Fruit fly (Drosophila melanogaster) whole organism, wandering third instar larva: Measurements from ENCODE around the gene Dph2.

Experiments
- Abd-B ChIP-seq: fragments of >200 bp; optimal IDR thresholded peaks from 2 replicates; lab custom pipeline; 2017; ENCODE audit warnings: missing biosample characterization, missing genetic modification characterization
- CG32264 ChIP-seq: fragments of 200-800 bp; sonication (Bioruptor generic); optimal IDR thresholded peaks from 2 replicates; lab custom pipeline; 2016; ENCODE audit warnings: missing biosample characterization, missing genetic modification characterization
- CG9705 ChIP-seq: fragments of 200-800 bp; sonication (Bioruptor generic); optimal IDR thresholded peaks from 2 replicates; lab custom pipeline; 2018; ENCODE audit warnings: missing biosample characterization, mild to moderate bottlenecking, missing genetic modification characterization
- CrebA ChIP-seq: fragments of 200-800 bp; sonication (Bioruptor generic); optimal IDR thresholded peaks from 2 replicates; lab custom pipeline; 2016; ENCODE audit warnings: missing biosample characterization, mild to moderate bottlenecking, missing genetic modification characterization, borderline replicate concordance
- Dfd ChIP-seq: fragments of >200 bp; optimal IDR thresholded peaks from 2 replicates; lab custom pipeline; 2017; ENCODE audit warnings: missing biosample characterization, missing genetic modification characterization
- Dif ChIP-seq: fragments of 200-275, 200-300 bp; sonication (Bioruptor generic); optimal IDR thresholded peaks from 2 replicates; lab custom pipeline; 2018; ENCODE audit warnings: missing biosample characterization, missing genetic modification characterization; ENCODE audit not compliant: partially characterized antibody
- GATAd ChIP-seq: sonication (Bioruptor generic); optimal IDR thresholded peaks from 2 replicates; lab custom pipeline; 2016; ENCODE audit warnings: missing biosample characterization, missing genetic modification characterization
- HLH106 ChIP-seq: fragments of 200-800 bp; optimal IDR thresholded peaks from 3 replicates; lab custom pipeline; 2019; ENCODE audit warnings: missing biosample characterization, mild to moderate bottlenecking, missing genetic modification characterization, moderate library complexity
- Hnf4 ChIP-seq: fragments of 200-800 bp; sonication (Bioruptor generic); optimal IDR thresholded peaks from 2 replicates; lab custom pipeline; 2016; ENCODE audit warnings: missing biosample characterization, mild to moderate bottlenecking, missing genetic modification characterization
- Hr78 ChIP-seq: fragments of >200 bp; optimal IDR thresholded peaks from 2 replicates; lab custom pipeline; 2017; ENCODE audit warnings: missing biosample characterization, missing genetic modification characterization
- Hr83 ChIP-seq: fragments of 200-300 bp; sonication (Bioruptor generic); optimal IDR thresholded peaks from 2 replicates; lab custom pipeline; 2016; ENCODE audit warnings: missing biosample characterization, mild to moderate bottlenecking, missing genetic modification characterization, moderate library complexity; ENCODE audit not compliant: poor library complexity, severe bottlenecking
- Jra ChIP-seq: sonication (Bioruptor generic); optimal IDR thresholded peaks from 2 replicates; lab custom pipeline; 2016; ENCODE audit warnings: missing biosample characterization, missing genetic modification characterization
- Mio ChIP-seq: sonication (Bioruptor generic); optimal IDR thresholded peaks from 2 replicates; lab custom pipeline; 2016; ENCODE audit warnings: missing biosample characterization, missing genetic modification characterization
- Myc ChIP-seq: fragments of >200 bp; optimal IDR thresholded peaks from 2 replicates; lab custom pipeline; 2017
- N ChIP-seq: fragments of >200 bp; optimal IDR thresholded peaks from 2 replicates; lab custom pipeline; 2018; ENCODE audit warnings: missing biosample characterization, missing external identifiers, missing genetic modification characterization
- OdsH ChIP-seq: fragments of 200-800 bp; sonication (Bioruptor generic); optimal IDR thresholded peaks from 2 replicates; lab custom pipeline; 2016; ENCODE audit warnings: missing biosample characterization, mild to moderate bottlenecking, missing genetic modification characterization
- Rel ChIP-seq, 2 experiments: fragments of 200-800 bp; sonication (Bioruptor generic) in 1 of 2; optimal IDR thresholded peaks; 2 replicates in 1 of 2; 3 replicates in 1 of 2; lab custom pipeline; 2016 to 2019; ENCODE audit warnings: mild to moderate bottlenecking in 2 of 2, missing biosample characterization in 2 of 2, missing genetic modification characterization in 2 of 2, moderate library complexity in 1 of 2
- Sp1 ChIP-seq: fragments of 200-800 bp; sonication (Bioruptor generic); optimal IDR thresholded peaks from 3 replicates; lab custom pipeline; 2019; ENCODE audit warnings: missing biosample characterization, mild to moderate bottlenecking, missing genetic modification characterization, moderate library complexity
- Vsx2 ChIP-seq: fragments of 200-300, 225-300 bp; sonication (Bioruptor generic); optimal IDR thresholded peaks from 2 replicates; lab custom pipeline; 2018; ENCODE audit warnings: missing biosample characterization, missing genetic modification characterization; ENCODE audit not compliant: partially characterized antibody
- br ChIP-seq: fragments of 200-800 bp; sonication (Bioruptor generic); optimal IDR thresholded peaks from 2 replicates; lab custom pipeline; 2016; ENCODE audit warnings: missing biosample characterization, missing genetic modification characterization
- brk ChIP-seq: fragments of 200-800 bp; sonication (Bioruptor generic); optimal IDR thresholded peaks from 2 replicates; lab custom pipeline; 2016; ENCODE audit warnings: missing biosample characterization, mild to moderate bottlenecking, missing genetic modification characterization
- dl ChIP-seq, 2 experiments: fragments of 175-275, 200-275 bp in 1 of 2; fragments of 200-275 bp in 1 of 2; sonication (Bioruptor generic); optimal IDR thresholded peaks; lab custom pipeline; 2018; ENCODE audit warnings: mild to moderate bottlenecking in 2 of 2, missing biosample characterization in 2 of 2, missing genetic modification characterization in 2 of 2, moderate library complexity in 2 of 2; ENCODE audit not compliant: partially characterized antibody in 2 of 2, insufficient read depth in 1 of 2
- dmrt93B ChIP-seq: fragments of 200-800 bp; sonication (Bioruptor generic); optimal IDR thresholded peaks from 2 replicates; lab custom pipeline; 2018; ENCODE audit warnings: missing biosample characterization, mild to moderate bottlenecking, missing genetic modification characterization
- foxo ChIP-seq, 2 experiments: fragments of 200-800 bp; sonication (Bioruptor generic); optimal IDR thresholded peaks; 2 replicates in 1 of 2; 3 replicates in 1 of 2; lab custom pipeline; 2016 to 2017; ENCODE audit warnings: missing biosample characterization in 2 of 2, missing genetic modification characterization in 2 of 2
- fru ChIP-seq: fragments of 200-800 bp; sonication (Bioruptor generic); optimal IDR thresholded peaks from 3 replicates; lab custom pipeline; 2016; ENCODE audit warnings: missing biosample characterization, mild to moderate bottlenecking, missing genetic modification characterization
- h ChIP-seq: fragments of 200-800 bp; sonication (Bioruptor generic); optimal IDR thresholded peaks from 3 replicates; lab custom pipeline; 2016; ENCODE audit warnings: missing biosample characterization, mild to moderate bottlenecking, missing genetic modification characterization
- jim ChIP-seq: fragments of 175-275, 200-325 bp; sonication (Bioruptor generic); optimal IDR thresholded peaks from 2 replicates; lab custom pipeline; 2016; ENCODE audit warnings: missing biosample characterization, mild to moderate bottlenecking, missing genetic modification characterization
- lola ChIP-seq: fragments of >200 bp; optimal IDR thresholded peaks from 2 replicates; lab custom pipeline; 2017; ENCODE audit warnings: missing biosample characterization, missing genetic modification characterization
- pan ChIP-seq: fragments of >200 bp; optimal IDR thresholded peaks from 2 replicates; lab custom pipeline; 2017
- psq ChIP-seq: fragments of 200-800 bp; sonication (Bioruptor generic); optimal IDR thresholded peaks from 3 replicates; lab custom pipeline; 2017; ENCODE audit warnings: missing biosample characterization, mild to moderate bottlenecking, missing genetic modification characterization, moderate library complexity
- rgr ChIP-seq: fragments of 200-800 bp; sonication (Bioruptor generic); optimal IDR thresholded peaks from 3 replicates; lab custom pipeline; 2016; ENCODE audit warnings: missing biosample characterization, mild to moderate bottlenecking, missing genetic modification characterization
- sage ChIP-seq: fragments of 200-800 bp; sonication (Bioruptor generic); optimal IDR thresholded peaks from 2 replicates; lab custom pipeline; 2016; ENCODE audit warnings: missing biosample characterization, mild to moderate bottlenecking, missing genetic modification characterization
- sv ChIP-seq: fragments of 200-800 bp; sonication (Bioruptor generic); optimal IDR thresholded peaks from 3 replicates; lab custom pipeline; 2016; ENCODE audit warnings: missing biosample characterization, missing genetic modification characterization
- tai ChIP-seq: sonication (Bioruptor generic); optimal IDR thresholded peaks from 2 replicates; lab custom pipeline; 2016; ENCODE audit warnings: missing biosample characterization, missing genetic modification characterization
- usp ChIP-seq: fragments of >200 bp; optimal IDR thresholded peaks from 2 replicates; lab custom pipeline; 2017; ENCODE audit warnings: missing biosample characterization, missing genetic modification characterization
- woc ChIP-seq: sonication (Bioruptor generic); optimal IDR thresholded peaks from 2 replicates; lab custom pipeline; 2016; ENCODE audit warnings: missing biosample characterization, mild to moderate bottlenecking, missing genetic modification characterization

Dph2 gene

DNA sequence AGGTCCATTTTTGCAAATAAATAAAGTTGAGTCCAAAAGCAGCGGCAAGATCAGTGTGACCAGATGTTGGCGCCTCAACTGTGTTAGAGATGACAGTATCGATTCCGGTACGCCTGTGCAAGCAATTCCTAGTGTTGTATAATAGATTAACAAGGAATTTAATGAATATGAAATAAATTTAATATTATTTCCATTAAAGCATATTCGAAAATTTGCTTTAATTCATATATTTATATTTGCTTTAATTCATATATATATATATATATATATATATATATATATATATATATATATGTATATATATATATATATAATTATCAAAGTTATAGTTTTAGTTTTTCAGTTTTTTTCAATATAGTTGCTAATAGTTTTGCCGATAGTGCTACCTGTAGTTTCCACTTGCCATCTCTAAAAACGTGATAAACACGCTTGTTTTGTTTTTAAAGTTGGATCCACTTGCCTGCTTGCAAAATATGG, 4.6 kb upstream of the Dph2 start, which contains the start of the genes Nup93-2 and CG3817:
Gene Nup93-2 (minus strand): TSS at position 93 of the 477 bp plus-strand sequence.
Gene CG3817 (plus strand): TSS at position 460 of the 477 bp plus-strand sequence.
- TF ChIP-seq tai: no peak
- TF ChIP-seq CG9705 (GFP tag; lab: Kevin White, UChicago): no peak
- TF ChIP-seq Hr83: peak; percentile 12
- peak; percentile 53 for TF ChIP-seq Myc (lab: Kevin White, UChicago)
- TF ChIP-seq CrebA: no peak
- TF ChIP-seq foxo (GFP tag; optimal IDR thresholded peaks at IDR 0.05; lab: Kevin White, UChicago): peak in 1 of 2 experiments; percentile 84
- TF ChIP-seq Jra (GFP tag; lab: Kevin White, UChicago): no peak
- TF ChIP-seq dl (GFP tag; optimal IDR thresholded peaks at IDR 0.05; lab: Kevin White, UChicago; ENCODE audit: insufficient read depth in 1 of 2, partially characterized antibody in 2 of 2): no peak
- no peak for TF ChIP-seq Vsx2 (GFP tag; lab: Kevin White, UChicago)
- peak; percentile 61 for TF ChIP-seq rgr
- no peak for TF ChIP-seq jim (GFP tag; lab: Kevin White, UChicago)
- TF ChIP-seq pan: no peak
- no peak for TF ChIP-seq lola (GFP tag; lab: Kevin White, UChicago)
- peak; percentile 58 for TF ChIP-seq Sp1
- TF ChIP-seq OdsH: peak; percentile 16
- peak; percentile 25 for TF ChIP-seq h
- no peak for TF ChIP-seq usp (GFP tag; lab: Kevin White, UChicago)
- no peak for TF ChIP-seq fru (GFP tag; lab: Kevin White, UChicago)
- TF ChIP-seq dmrt93B: peak; percentile 15
- no peak for TF ChIP-seq Dif (GFP tag; lab: Kevin White, UChicago)
- peak; percentile 61 for TF ChIP-seq woc (GFP tag; lab: Kevin White, UChicago)
- no peak for TF ChIP-seq Rel (GFP tag; optimal IDR thresholded peaks at IDR 0.05; lab: Kevin White, UChicago)
- no peak for TF ChIP-seq Rel (tag; optimal IDR thresholded peaks at IDR 0.05; lab: Kevin White, UChicago)
- peak; percentile 88 for TF ChIP-seq HLH106 (tag; lab: Kevin White, UChicago)
- TF ChIP-seq Abd-B (GFP tag; lab: Kevin White, UChicago): no peak
- peak; percentile 62 for TF ChIP-seq psq (GFP tag; lab: Kevin White, UChicago)
- TF ChIP-seq, all 38 proteins: peak for 11

- TF ChIP-seq N (GFP tag; lab: Kevin White, UChicago) (no peak), Rel (GFP tag; optimal IDR thresholded peaks at IDR 0.05; lab: Kevin White, UChicago) (no peak), Rel (tag; optimal IDR thresholded peaks at IDR 0.05; lab: Kevin White, UChicago) (no peak), Sp1 (no peak), Myc (lab: Kevin White, UChicago) (no peak), Dfd (no peak), tai (no peak), Mio (GFP tag; lab: Kevin White, UChicago) (no peak), Abd-B (GFP tag; lab: Kevin White, UChicago) (no peak), foxo (GFP tag; optimal IDR thresholded peaks at IDR 0.05; lab: Kevin White, UChicago) (no peak)
These were observed 879 bp upstream of the Dph2 start, which contains the start of gene CG14860 for dm6 chr3R:14894783-14894883. Gene CG14860 (plus strand): TSS chr3R:14894784.

DNA sequence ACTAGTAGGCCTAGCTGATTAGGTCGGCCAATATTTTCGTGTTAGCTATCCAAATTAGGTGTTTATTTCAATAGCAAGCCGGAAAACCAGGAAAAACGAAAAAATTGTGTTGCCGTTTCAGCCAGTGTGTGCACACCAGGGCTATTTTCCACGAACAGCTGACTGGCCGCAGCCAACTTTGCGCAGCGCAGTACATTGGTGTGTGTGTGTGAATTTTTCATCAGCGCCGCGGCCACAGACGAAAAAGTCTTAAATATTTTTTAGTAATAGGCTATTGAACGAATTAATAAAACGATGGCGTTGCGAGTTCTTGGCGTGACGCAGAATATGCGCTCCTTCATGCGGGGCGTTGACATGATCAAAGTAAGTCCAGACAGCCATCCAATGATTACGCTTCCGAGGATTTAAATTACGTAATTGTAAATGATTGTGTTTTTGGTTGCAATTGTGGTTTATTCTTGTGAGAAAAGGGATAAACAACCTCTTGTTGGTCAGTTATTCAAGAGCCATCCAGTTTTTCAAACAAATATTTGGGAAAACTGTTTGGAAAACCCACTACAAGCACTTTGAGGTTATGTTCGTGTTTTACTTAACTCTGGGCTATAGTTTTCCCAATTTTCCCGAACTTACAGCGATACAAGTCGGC, 3.6 kb downstream of the Dph2 start, which contains the start of the genes CycC and UQCR-C1:
Gene CycC (minus strand): TSS at position 142 of the 646 bp plus-strand sequence.
Gene UQCR-C1 (plus strand): TSS at position 168 of the 646 bp plus-strand sequence.
- TF ChIP-seq Rel (GFP tag; optimal IDR thresholded peaks at IDR 0.05; lab: Kevin White, UChicago): no peak
- peak; percentile 33 for TF ChIP-seq Rel (tag; optimal IDR thresholded peaks at IDR 0.05; lab: Kevin White, UChicago)
- no peak for TF ChIP-seq Abd-B (GFP tag; lab: Kevin White, UChicago)
- TF ChIP-seq dmrt93B: no peak

DNA sequence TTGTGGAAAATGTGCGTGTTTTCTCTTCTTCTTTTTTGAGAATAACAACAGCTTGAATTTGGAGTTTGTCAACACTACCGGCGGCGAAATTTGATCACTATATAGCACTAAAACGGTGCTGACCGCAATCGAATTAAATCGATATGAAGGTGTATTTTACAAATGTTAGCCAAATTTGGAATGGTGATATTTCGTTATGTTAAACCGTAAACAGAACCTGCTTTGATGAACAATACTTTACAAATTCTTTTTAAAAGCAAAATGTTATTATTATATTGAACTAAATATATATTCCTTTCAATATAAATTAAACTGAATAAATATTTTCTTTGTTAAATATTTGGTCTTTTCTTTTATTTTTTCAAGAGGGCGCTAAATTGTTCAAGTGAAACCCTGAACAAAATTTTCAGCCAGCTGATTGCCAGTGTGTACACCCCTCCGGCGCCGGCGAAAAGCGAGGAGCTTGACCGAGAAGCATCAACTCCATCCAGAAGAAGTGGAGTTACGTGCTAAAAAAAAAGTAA, 7.7 kb downstream of the Dph2 start, which contains the start of the genes Rrp6, CG33331 and CG33332:
Gene Rrp6 (minus strand): TSS at position 236 of the 524 bp plus-strand sequence.
Gene CG33331 (plus strand): TSS at position 446 of the 524 bp plus-strand sequence.
Gene CG33332 (plus strand): TSS at position 446 of the 524 bp plus-strand sequence.
- TF ChIP-seq sage: no peak
- no peak for TF ChIP-seq dl (GFP tag; optimal IDR thresholded peaks at IDR 0.05; lab: Kevin White, UChicago; ENCODE audit: insufficient read depth in 1 of 2, partially characterized antibody in 2 of 2)
- peak; percentile 70 for TF ChIP-seq OdsH
- TF ChIP-seq br (GFP tag; lab: Kevin White, UChicago): no peak
- TF ChIP-seq usp (GFP tag; lab: Kevin White, UChicago): no peak
- TF ChIP-seq Dif (GFP tag; lab: Kevin White, UChicago): no peak
- TF ChIP-seq Hr78 (GFP tag; lab: Kevin White, UChicago): no peak
- peak; percentile 20 for TF ChIP-seq GATAd (GFP tag; lab: Kevin White, UChicago)
- peak; percentile 79 for TF ChIP-seq HLH106 (tag; lab: Kevin White, UChicago)
- TF ChIP-seq CG9705 (GFP tag; lab: Kevin White, UChicago): peak; percentile 52
- no peak for TF ChIP-seq Dfd
- TF ChIP-seq tai: no peak
- TF ChIP-seq Hr83: peak; percentile 86
- no peak for TF ChIP-seq woc (GFP tag; lab: Kevin White, UChicago)
- no peak for TF ChIP-seq Vsx2 (GFP tag; lab: Kevin White, UChicago)
- no peak for TF ChIP-seq Abd-B (GFP tag; lab: Kevin White, UChicago)
- TF ChIP-seq CG32264 (GFP tag; lab: Kevin White, UChicago): no peak
- TF ChIP-seq sv: peak; percentile 62
- TF ChIP-seq brk (GFP tag; lab: Kevin White, UChicago): no peak
- peak; percentile 71 for TF ChIP-seq Sp1
- TF ChIP-seq N (GFP tag; lab: Kevin White, UChicago): no peak
- no peak for TF ChIP-seq lola (GFP tag; lab: Kevin White, UChicago)
- TF ChIP-seq Hnf4 (GFP tag; lab: Kevin White, UChicago): no peak
- peak in 1 of 2 experiments; percentile 86 for TF ChIP-seq foxo (GFP tag; optimal IDR thresholded peaks at IDR 0.05; lab: Kevin White, UChicago)
- TF ChIP-seq rgr: peak; percentile 85
- peak; percentile 79 for TF ChIP-seq Myc (lab: Kevin White, UChicago)
- no peak for TF ChIP-seq pan
- no peak for TF ChIP-seq Mio (GFP tag; lab: Kevin White, UChicago)
- peak; percentile 77 for TF ChIP-seq h
- TF ChIP-seq fru (GFP tag; lab: Kevin White, UChicago): no peak
- TF ChIP-seq Rel (GFP tag; optimal IDR thresholded peaks at IDR 0.05; lab: Kevin White, UChicago): no peak
- TF ChIP-seq Rel (tag; optimal IDR thresholded peaks at IDR 0.05; lab: Kevin White, UChicago): no peak
- no peak for TF ChIP-seq dmrt93B
- TF ChIP-seq jim (GFP tag; lab: Kevin White, UChicago): no peak
